Fruit fly (Drosophila melanogaster): Measurements from ENCODE around the gene CG34298.

DNA sequence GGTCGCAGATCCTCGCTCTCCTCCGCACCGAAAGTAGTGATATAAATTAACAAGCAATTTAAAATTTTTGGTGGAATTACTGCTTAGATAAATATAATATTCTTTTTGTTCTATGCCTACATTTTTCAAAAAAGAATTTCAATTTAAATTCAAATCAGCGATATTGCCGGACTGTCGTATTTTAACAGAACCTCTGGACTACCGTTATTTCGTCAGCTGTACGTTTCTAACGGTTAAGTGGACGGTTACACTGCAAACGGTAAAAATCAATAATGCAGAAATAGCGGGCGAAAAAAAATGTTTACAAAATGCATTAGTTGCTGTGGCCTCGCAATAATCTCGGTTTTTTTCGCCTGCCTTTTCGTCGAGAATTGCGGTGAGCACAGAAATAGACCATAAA lies 691 bp downstream of the CG34298 start, which contains the start of gene Tace:
- TF ChIP-seq fru (GFP tag; optimal IDR thresholded peaks at IDR 0.05) (no peak), Rel (GFP tag; optimal IDR thresholded peaks at IDR 0.05) (no peak), Rel (tag; optimal IDR thresholded peaks at IDR 0.05) (no peak), GATAd (GFP tag; optimal IDR thresholded peaks at IDR 0.05) (no peak), dsf (GFP tag; optimal IDR thresholded peaks at IDR 0.05; ENCODE audit: borderline replicate concordance) (no peak), usp (GFP tag; optimal IDR thresholded peaks at IDR 0.05) (no peak)

All from whole organism, wandering third instar larva.